Fruit fly (Drosophila melanogaster) whole organism, embryonic: ENCODE measurements around the gene CG5863.

Source experiments
- Bteb2 ChIP-seq: fragments of 200-800 bp; sonication (Bioruptor generic); optimal IDR thresholded peaks from 2 replicates; lab custom pipeline; 2016; ENCODE audit warnings: missing biosample characterization, missing genetic modification characterization
- C15 ChIP-seq: fragments of 200-800 bp; sonication (Bioruptor generic); IDR thresholded peaks from 3 replicates; pipeline ENCODE4 v1.3.6; 2022; ENCODE audit warnings: missing biosample characterization, missing genetic modification characterization
- CG11093 ChIP-seq: fragments of 200-800 bp; sonication (Bioruptor generic); IDR thresholded peaks from 3 replicates; pipeline ENCODE4 v1.3.6; 2022; ENCODE audit warnings: missing biosample characterization, missing genetic modification characterization
- CG11504 ChIP-seq: fragments of 200-800 bp; sonication (Bioruptor generic); optimal IDR thresholded peaks from 3 replicates; lab custom pipeline; 2019; ENCODE audit warnings: missing biosample characterization, mild to moderate bottlenecking, missing genetic modification characterization, moderate library complexity
- CG14441 ChIP-seq: fragments of 200-800 bp; sonication (Bioruptor generic); IDR thresholded peaks from 2 replicates; pipeline ENCODE4 v1.3.6; 2022; ENCODE audit warnings: missing biosample characterization, missing genetic modification characterization
- CG15073 ChIP-seq: fragments of 200-800 bp; sonication (Bioruptor generic); optimal IDR thresholded peaks from 2 replicates; lab custom pipeline; 2016; ENCODE audit warnings: missing biosample characterization, missing genetic modification characterization
- CG17829 ChIP-seq: fragments of 200-800 bp; optimal IDR thresholded peaks from 2 replicates; lab custom pipeline; 2019; ENCODE audit warnings: missing biosample characterization, mild to moderate bottlenecking, missing genetic modification characterization, moderate library complexity
- CG18011 ChIP-seq: fragments of 200-800 bp; sonication (Bioruptor generic); optimal IDR thresholded peaks from 2 replicates; lab custom pipeline; 2017; ENCODE audit warnings: missing biosample characterization, missing genetic modification characterization, mild to moderate bottlenecking, moderate library complexity, missing genotype
- CG2875 ChIP-seq: fragments of 200-800 bp; sonication (Bioruptor generic); optimal IDR thresholded peaks from 2 replicates; lab custom pipeline; 2017; ENCODE audit warnings: missing biosample characterization, mild to moderate bottlenecking, missing genetic modification characterization, missing genetic modification reagents
- CG30403 ChIP-seq: fragments of 200-800 bp; sonication (Bioruptor generic); optimal IDR thresholded peaks from 3 replicates; lab custom pipeline; 2016; ENCODE audit warnings: missing biosample characterization, missing genetic modification characterization
- CG34376 ChIP-seq: fragments of 200-800 bp; sonication (Bioruptor generic); optimal IDR thresholded peaks from 2 replicates; lab custom pipeline; 2018; ENCODE audit warnings: missing biosample characterization, mild to moderate bottlenecking, missing genetic modification characterization
- CG3838 ChIP-seq: fragments of 200-800 bp; sonication (Bioruptor generic); optimal IDR thresholded peaks from 3 replicates; lab custom pipeline; 2016; ENCODE audit warnings: missing biosample characterization, missing genetic modification characterization
- CG4854 ChIP-seq: fragments of 200-800 bp; sonication (Bioruptor generic); optimal IDR thresholded peaks from 2 replicates; lab custom pipeline; 2016; ENCODE audit warnings: missing biosample characterization, missing genetic modification characterization, inconsistent platforms
- CG5245 ChIP-seq: fragments of 200-800 bp; sonication (Bioruptor generic); optimal IDR thresholded peaks from 3 replicates; lab custom pipeline; 2016; ENCODE audit warnings: missing biosample characterization, missing genetic modification characterization
- CG6765 ChIP-seq: fragments of 200-800 bp; sonication (Bioruptor generic); optimal IDR thresholded peaks from 3 replicates; lab custom pipeline; 2017; ENCODE audit warnings: missing biosample characterization, mild to moderate bottlenecking, missing genetic modification characterization
- CG7556 ChIP-seq: fragments of 200-800 bp; sonication (Bioruptor generic); optimal IDR thresholded peaks from 2 replicates; lab custom pipeline; 2017; ENCODE audit warnings: missing biosample characterization, mild to moderate bottlenecking, missing genetic modification characterization
- CG7786 ChIP-seq: fragments of 200-800 bp; sonication (Bioruptor generic); optimal IDR thresholded peaks from 2 replicates; lab custom pipeline; 2016; ENCODE audit warnings: missing biosample characterization, missing genetic modification characterization
- CG7963 ChIP-seq: fragments of 200-800 bp; sonication (Bioruptor generic); IDR thresholded peaks from 3 replicates; pipeline ENCODE4 v1.3.6; 2022; ENCODE audit warnings: missing biosample characterization, missing genetic modification characterization; ENCODE audit not compliant: partially characterized antibody
- CG8388 ChIP-seq: fragments of 200-800 bp; sonication (Bioruptor generic); optimal IDR thresholded peaks from 2 replicates; lab custom pipeline; 2019; ENCODE audit warnings: missing biosample characterization, mild to moderate bottlenecking, missing genetic modification characterization, moderate library complexity
- CHES-1-like ChIP-seq: fragments of 200-800 bp; sonication (Bioruptor generic); optimal IDR thresholded peaks from 2 replicates; lab custom pipeline; 2016; ENCODE audit warnings: missing biosample characterization, missing genetic modification characterization
- Doc3 ChIP-seq: fragments of 200-800 bp; sonication (Bioruptor generic); IDR thresholded peaks from 3 replicates; pipeline ENCODE4 v1.3.6; 2022; ENCODE audit warnings: missing biosample characterization, missing genetic modification characterization; ENCODE audit not compliant: partially characterized antibody
- E2f1 ChIP-seq: fragments of 200-800 bp; sonication (Bioruptor generic); IDR thresholded peaks from 2 replicates; pipeline ENCODE4 v1.3.6; 2022; ENCODE audit warnings: missing biosample characterization, missing genetic modification characterization
- E2f2 ChIP-seq: fragments of 200-800 bp; sonication (Bioruptor generic); IDR thresholded peaks from 2 replicates; pipeline ENCODE4 v1.3.6; 2022; ENCODE audit warnings: missing biosample characterization, missing genetic modification characterization
- Gsc ChIP-seq: fragments of 200-800 bp; sonication (Bioruptor generic); IDR thresholded peaks from 2 replicates; pipeline ENCODE4 v1.3.6; 2022; ENCODE audit warnings: missing biosample characterization, missing genetic modification characterization
- Lpt ChIP-seq: fragments of >200 bp; optimal IDR thresholded peaks from 2 replicates; lab custom pipeline; 2018; ENCODE audit warnings: missing biosample characterization, missing genetic modification characterization
- Meics ChIP-seq: fragments of 200-800 bp; sonication (Bioruptor generic); optimal IDR thresholded peaks from 2 replicates; lab custom pipeline; 2017; ENCODE audit warnings: missing biosample characterization, mild to moderate bottlenecking, missing genetic modification characterization
- Mrtf ChIP-seq: fragments of 200-800 bp; sonication (Bioruptor generic); IDR thresholded peaks from 3 replicates; pipeline ENCODE4 v1.3.6; 2022; ENCODE audit warnings: missing biosample characterization, missing genetic modification characterization
- Oaz ChIP-seq: fragments of 200-800 bp; sonication (Bioruptor generic); IDR thresholded peaks from 2 replicates; pipeline ENCODE4 v1.3.6; 2022; ENCODE audit warnings: missing biosample characterization, missing genetic modification characterization
- Side ChIP-seq: fragments of 200-800 bp; sonication (Bioruptor generic); optimal IDR thresholded peaks from 2 replicates; lab custom pipeline; 2016; ENCODE audit warnings: missing biosample characterization, missing genetic modification characterization
- Sox102F ChIP-seq: fragments of 200-800 bp; sonication (Bioruptor generic); optimal IDR thresholded peaks from 2 replicates; lab custom pipeline; 2018; ENCODE audit warnings: missing biosample characterization, mild to moderate bottlenecking, missing genetic modification characterization, moderate library complexity
- Trl ChIP-seq, 3 experiments: fragments of >200 bp in 2 of 3; fragments of 200-800 bp in 1 of 3; sonication (Bioruptor generic) in 1 of 3; optimal IDR thresholded peaks; 2 replicates in 1 of 3; 3 replicates in 2 of 3; lab custom pipeline; 2016 to 2017; ENCODE audit warnings: missing biosample characterization in 1 of 3, missing genetic modification characterization in 1 of 3
- Xrp1 ChIP-seq: fragments of 200-800 bp; sonication (Bioruptor generic); IDR thresholded peaks from 2 replicates; pipeline ENCODE4 v1.3.6; 2022; ENCODE audit warnings: missing biosample characterization, missing genetic modification characterization
- abd-A ChIP-seq: fragments of 200-800 bp; sonication (Bioruptor generic); optimal IDR thresholded peaks from 3 replicates; lab custom pipeline; 2019; ENCODE audit warnings: missing biosample characterization, mild to moderate bottlenecking, missing genetic modification characterization, moderate library complexity
- ap ChIP-seq: fragments of 200-800 bp; sonication (Bioruptor generic); IDR thresholded peaks from 2 replicates; pipeline ENCODE4 v1.3.6; 2022; ENCODE audit warnings: missing biosample characterization, missing genetic modification characterization
- ase ChIP-seq: fragments of 200-800 bp; sonication (Bioruptor generic); IDR thresholded peaks from 3 replicates; pipeline ENCODE4 v1.3.6; 2022; ENCODE audit warnings: missing biosample characterization, missing genetic modification characterization
- ato ChIP-seq: fragments of 200-800 bp; sonication (Bioruptor generic); IDR thresholded peaks from 2 replicates; pipeline ENCODE4 v1.3.6; 2022; ENCODE audit warnings: missing biosample characterization, missing genetic modification characterization; ENCODE audit not compliant: partially characterized antibody
- br ChIP-seq: fragments of >200 bp; optimal IDR thresholded peaks from 2 replicates; lab custom pipeline; 2017
- chm ChIP-seq: fragments of 200-800 bp; sonication (Bioruptor generic); IDR thresholded peaks from 2 replicates; pipeline ENCODE4 v1.3.6; 2022; ENCODE audit warnings: missing biosample characterization, missing genetic modification characterization
- corto ChIP-seq: fragments of 200-800 bp; sonication (Bioruptor generic); optimal IDR thresholded peaks from 2 replicates; lab custom pipeline; 2016; ENCODE audit warnings: missing biosample characterization, mild to moderate bottlenecking, missing genetic modification characterization, moderate library complexity
- ems ChIP-seq: fragments of 200-800 bp; sonication (Bioruptor generic); optimal IDR thresholded peaks from 3 replicates; lab custom pipeline; 2016; ENCODE audit warnings: missing biosample characterization, missing genetic modification characterization
- eyg ChIP-seq: fragments of 200-800 bp; sonication (Bioruptor generic); optimal IDR thresholded peaks from 3 replicates; lab custom pipeline; 2016; ENCODE audit warnings: missing biosample characterization, missing genetic modification characterization
- gcm2 ChIP-seq: fragments of 200-800 bp; sonication (Bioruptor generic); optimal IDR thresholded peaks from 2 replicates; lab custom pipeline; 2016; ENCODE audit warnings: missing biosample characterization, missing genetic modification characterization
- gsb ChIP-seq: fragments of 200-800 bp; sonication (Bioruptor generic); IDR thresholded peaks from 2 replicates; pipeline ENCODE4 v1.3.6; 2022; ENCODE audit warnings: missing biosample characterization, missing genetic modification characterization
- hth ChIP-seq: fragments of >200 bp; optimal IDR thresholded peaks from 2 replicates; lab custom pipeline; 2017; ENCODE audit warnings: inconsistent platforms
- mam ChIP-seq: fragments of 200-800 bp; sonication (Bioruptor generic); optimal IDR thresholded peaks from 3 replicates; lab custom pipeline; 2016; ENCODE audit warnings: missing biosample characterization, missing genetic modification characterization
- org-1 ChIP-seq: fragments of 200-800 bp; sonication (Bioruptor generic); optimal IDR thresholded peaks from 2 replicates; lab custom pipeline; 2017; ENCODE audit warnings: missing biosample characterization, missing genetic modification characterization
- otp ChIP-seq: fragments of 200-800 bp; sonication (Bioruptor generic); IDR thresholded peaks from 3 replicates; pipeline ENCODE4, ENCODE4 v1.3.6; 2022; ENCODE audit warnings: missing biosample characterization, missing genetic modification characterization
- pzg ChIP-seq: fragments of 200-800 bp; sonication (Bioruptor generic); optimal IDR thresholded peaks from 3 replicates; lab custom pipeline; 2018; ENCODE audit warnings: missing biosample characterization, mild to moderate bottlenecking, missing genetic modification characterization, moderate library complexity
- salm ChIP-seq: fragments of 200-800 bp; sonication (Bioruptor generic); optimal IDR thresholded peaks from 2 replicates; lab custom pipeline; 2018; ENCODE audit warnings: missing biosample characterization, mild to moderate bottlenecking, missing genetic modification characterization
- tin ChIP-seq: fragments of 200-800 bp; sonication (Bioruptor generic); optimal IDR thresholded peaks from 3 replicates; lab custom pipeline; 2016; ENCODE audit warnings: missing biosample characterization, missing genetic modification characterization
- zen ChIP-seq: fragments of 200-800 bp; sonication (Bioruptor generic); optimal IDR thresholded peaks from 3 replicates; lab custom pipeline; 2018; ENCODE audit warnings: missing biosample characterization, mild to moderate bottlenecking, missing genetic modification characterization, moderate library complexity
- zf30C ChIP-seq: fragments of 200-800 bp; sonication (Bioruptor generic); optimal IDR thresholded peaks from 3 replicates; lab custom pipeline; 2018; ENCODE audit warnings: missing biosample characterization, mild to moderate bottlenecking, missing genetic modification characterization

CG5863 gene

DNA sequence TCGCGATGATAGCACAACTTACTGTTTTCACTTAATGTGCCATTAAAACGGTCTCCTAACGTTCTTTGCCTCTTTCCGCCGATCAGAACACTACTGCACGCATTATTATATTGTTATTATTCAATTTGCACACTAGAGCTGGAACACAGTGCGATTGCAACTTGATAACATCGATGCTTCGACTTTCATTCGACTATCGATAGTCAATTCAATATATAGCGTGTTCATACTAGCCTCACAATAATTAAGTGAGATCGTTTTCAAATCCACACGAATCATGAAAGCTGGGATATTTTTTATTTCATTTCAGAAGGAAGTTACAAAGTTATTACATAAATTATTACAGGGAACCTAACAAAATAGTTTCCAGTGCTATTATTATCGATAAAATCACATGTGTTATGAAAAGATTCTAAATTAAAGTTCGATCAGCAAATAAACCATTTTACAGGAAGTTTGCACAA lies 9.6 kb upstream of the CG5863 start (continued):
- TF ChIP-seq CG30403 (GFP tag; lab: Kevin White, UChicago) (peak; percentile 65), salm (tag; lab: Kevin White, UChicago) (no peak), mam (peak; percentile 78), Gsc (GFP tag; lab: Robert Waterston, UW) (no peak), Bteb2 (GFP tag; lab: Kevin White, UChicago) (peak; percentile 75), gcm2 (GFP tag; lab: Kevin White, UChicago) (no peak), CG11504 (tag; lab: Kevin White, UChicago) (peak; percentile 60), ato (GFP tag; lab: Robert Waterston, UW) (peak; percentile 81), Sox102F (GFP tag; lab: Kevin White, UChicago) (peak; percentile 62), CG7786 (GFP tag; lab: Kevin White, UChicago) (peak; percentile 54), chm (GFP tag; lab: Robert Waterston, UW) (no peak), otp (GFP tag; lab: Robert Waterston, UW) (no peak), CG34376 (GFP tag; lab: Kevin White, UChicago) (no peak), CG7556 (GFP tag; lab: Kevin White, UChicago) (peak; percentile 13), E2f2 (GFP tag; lab: Robert Waterston, UW) (peak; percentile 68), CG4854 (GFP tag; lab: Kevin White, UChicago) (no peak), Trl (optimal IDR thresholded peaks at IDR 0.05; lab: Kevin White, UChicago) (no peak), Trl (GFP tag; optimal IDR thresholded peaks at IDR 0.05; lab: Kevin White, UChicago) (peak; percentile 53), gsb (GFP tag; lab: Robert Waterston, UW) (no peak), pzg (GFP tag; lab: Kevin White, UChicago) (peak; percentile 63), Side (GFP tag; lab: Kevin White, UChicago) (no peak), Mrtf (GFP tag; lab: Robert Waterston, UW) (no peak), CG14441 (GFP tag; lab: Robert Waterston, UW) (peak; percentile 50), zen (tag; lab: Kevin White, UChicago) (peak; percentile 38), CG3838 (GFP tag; lab: Kevin White, UChicago) (no peak), eyg (GFP tag; lab: Kevin White, UChicago) (peak; percentile 20), CG17829 (tag; lab: Kevin White, UChicago) (peak; percentile 48), hth (lab: Kevin White, UChicago) (no peak), CG7963 (GFP tag; lab: Robert Waterston, UW) (peak; percentile 73; the same call in 2 of the 3 replicates), CG15073 (GFP tag; lab: Kevin White, UChicago) (no peak), CG11093 (GFP tag; lab: Robert Waterston, UW) (no peak), ase (no peak), E2f1 (GFP tag; lab: Robert Waterston, UW) (0 out of 2 replicates have a peak, but pooled peaks have one; percentile 29), C15 (GFP tag; lab: Robert Waterston, UW) (no peak), zf30C (GFP tag; lab: Kevin White, UChicago) (no peak), CG6765 (GFP tag; lab: Kevin White, UChicago) (no peak), ap (GFP tag; lab: Robert Waterston, UW) (no peak), CG18011 (GFP tag; lab: Kevin White, UChicago) (peak; percentile 52), br (lab: Kevin White, UChicago) (no peak), Lpt (GFP tag; lab: Kevin White, UChicago) (no peak), org-1 (no peak)

DNA sequence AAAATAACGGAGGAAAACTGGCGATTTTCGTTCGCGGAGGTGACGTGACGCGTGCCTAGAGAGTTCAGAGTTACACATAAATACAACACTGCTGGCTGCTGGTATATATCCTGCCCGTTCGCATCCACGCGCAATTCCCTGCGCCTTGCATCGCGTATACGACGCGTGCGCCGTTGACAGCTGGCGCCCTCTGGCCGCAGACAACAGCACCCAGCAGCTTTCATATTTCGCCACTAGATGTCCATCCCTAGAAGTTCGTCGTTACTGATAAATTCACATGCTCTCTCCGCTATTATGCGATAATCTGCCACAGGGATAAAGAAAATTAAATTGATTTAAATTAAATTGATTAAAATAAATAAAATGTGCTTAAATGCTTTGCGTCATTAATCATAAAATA lies 8.5 kb upstream of the CG5863 start, which contains the start of gene Sur-8:
TSS of gene Sur-8 (minus strand) at position 82 of the 400 bp plus-strand sequence.
- peak; percentile 50; the same call in 1 of the 3 replicates for TF ChIP-seq CG11093 (GFP tag; lab: Robert Waterston, UW)
- no peak for TF ChIP-seq Doc3 (GFP tag; lab: Robert Waterston, UW)
- peak; percentile 36; the same call in 1 of the 2 replicates for TF ChIP-seq Xrp1 (GFP tag; lab: Robert Waterston, UW)
- peak; percentile 74 for TF ChIP-seq Meics (GFP tag; lab: Kevin White, UChicago)
- no peak for TF ChIP-seq ems (GFP tag; lab: Kevin White, UChicago)
- TF ChIP-seq CHES-1-like (GFP tag; lab: Kevin White, UChicago): peak; percentile 52
- TF ChIP-seq Oaz: 0 out of 2 replicates have a peak, but pooled peaks have one; percentile 45
- TF ChIP-seq CG2875 (GFP tag; lab: Kevin White, UChicago): peak; percentile 53
- TF ChIP-seq CG8388 (GFP tag; lab: Kevin White, UChicago): peak; percentile 7
- TF ChIP-seq corto (GFP tag; lab: Kevin White, UChicago): no peak
- peak; percentile 79 for TF ChIP-seq CG5245 (GFP tag; lab: Kevin White, UChicago)
- no peak for TF ChIP-seq abd-A
- peak; percentile 78 for TF ChIP-seq tin
